Worm (Caenorhabditis elegans): ENCODE results near the gene C16D9.1.

DNA sequence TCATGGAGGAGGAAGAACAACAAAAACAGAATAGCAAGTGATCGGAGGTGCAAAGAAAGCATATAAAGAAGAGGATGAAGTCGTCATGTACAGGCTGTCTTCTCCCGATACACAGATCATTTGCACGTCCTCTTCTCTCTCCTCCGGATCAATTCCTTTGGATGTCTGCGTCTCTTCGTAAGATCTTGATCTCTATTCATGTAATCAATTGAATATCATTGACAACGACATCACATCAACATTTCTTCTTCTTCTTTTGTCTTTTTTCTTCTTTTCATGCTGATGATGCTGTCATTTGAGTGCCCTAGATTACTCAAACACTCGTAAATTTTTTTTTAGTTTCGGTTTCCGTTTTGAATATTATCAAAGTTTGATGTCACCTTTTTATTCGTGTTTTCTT, 20.8 kb upstream of the C16D9.1 start, which contains the start of gene rol-3:
- TF ChIP-seq rcor-1 (GFP tag; IDR thresholded peaks at IDR 0.05), result no peak
- no peak for TF ChIP-seq unc-62 (GFP tag; optimal IDR thresholded peaks at IDR 0.05)
- TF ChIP-seq unc-130 (GFP tag; optimal IDR thresholded peaks at IDR 0.05), result no peak
